Worm (Caenorhabditis elegans) whole organism, L1 larva: ENCODE measurements around the gene srh-194.
A peak's percentile ranks its signal among the peaks of the same experiment; 100 is the strongest.

ENCODE experiments used
- C16A3.4 ChIP-seq: fragments of 150-350 bp; optimal IDR thresholded peaks from 2 replicates; lab custom pipeline; 2014; ENCODE audit warnings: missing biosample characterization, missing genetic modification characterization
- F16B12.6 ChIP-seq: fragments of 150-350 bp; optimal IDR thresholded peaks from 2 replicates; lab custom pipeline; 2014; ENCODE audit warnings: missing biosample characterization, missing genetic modification characterization
- aha-1 ChIP-seq: fragments of 150-350 bp; optimal IDR thresholded peaks from 2 replicates; lab custom pipeline; 2014; ENCODE audit warnings: missing biosample characterization, missing genetic modification characterization
- alr-1 ChIP-seq: fragments of 200-800 bp; sonication (Bioruptor generic); optimal IDR thresholded peaks from 2 replicates; lab custom pipeline; 2018; ENCODE audit warnings: borderline replicate concordance, mild to moderate bottlenecking, missing genetic modification characterization, missing compliant biosample characterization
- ceh-63 ChIP-seq: fragments of 200-800 bp; sonication (Bioruptor generic); optimal IDR thresholded peaks from 2 replicates; lab custom pipeline; 2018; ENCODE audit warnings: mild to moderate bottlenecking, missing genetic modification characterization, missing compliant biosample characterization
- ceh-88 ChIP-seq: fragments of 200-800 bp; sonication (Bioruptor generic); IDR thresholded peaks from 2 replicates; pipeline ENCODE4 v1.3.6; 2022; ENCODE audit warnings: missing genetic modification characterization, missing compliant biosample characterization
- dpl-1 ChIP-seq, 3 experiments: fragments of 150-350 bp in 2 of 3; sonication (generic microtip) in 1 of 3; optimal IDR thresholded peaks; 2 replicates each; lab custom pipeline; 2014 to 2017; ENCODE audit warnings: missing biosample characterization in 3 of 3, missing genetic modification characterization in 3 of 3, missing genetic modification reagents in 3 of 3
- efl-1 ChIP-seq, 4 experiments: fragments of 150-350 bp; optimal IDR thresholded peaks in 3 of 4; peaks in 1 of 4; 1 replicate in 1 of 4; 2 replicates in 3 of 4; lab custom pipeline; 2014; ENCODE audit warnings: missing biosample characterization in 2 of 4, missing genetic modification characterization in 2 of 4, missing genetic modification reagents in 2 of 4
- egl-13 ChIP-seq: sonication (generic microtip); optimal IDR thresholded peaks from 2 replicates; lab custom pipeline; 2016; ENCODE audit warnings: missing genotype, missing genetic modification reagents, missing genetic modification characterization, missing compliant biosample characterization
- egl-27 ChIP-seq, 2 experiments: fragments of 150-350 bp in 1 of 2; sonication (generic microtip); optimal IDR thresholded peaks; 3 replicates each; lab custom pipeline; 2017 to 2018; ENCODE audit warnings: missing biosample characterization in 2 of 2, missing genetic modification characterization in 2 of 2, missing genetic modification reagents in 2 of 2
- elt-2 ChIP-seq: sonication (generic microtip); optimal IDR thresholded peaks from 2 replicates; lab custom pipeline; 2016; ENCODE audit warnings: missing genetic modification characterization, mild to moderate bottlenecking, inconsistent platforms, missing compliant biosample characterization, missing genetic modification reagents
- elt-3 ChIP-seq, 6 experiments: fragments of 150-350 bp in 1 of 6; sonication (generic microtip); optimal IDR thresholded peaks; 2 replicates each; lab custom pipeline; 2017 to 2018; ENCODE audit warnings: missing biosample characterization in 6 of 6, missing genetic modification characterization in 6 of 6, inconsistent platforms in 1 of 6
- fkh-8 ChIP-seq: sonication (generic microtip); optimal IDR thresholded peaks from 2 replicates; lab custom pipeline; 2016; ENCODE audit warnings: mild to moderate bottlenecking, missing genetic modification characterization, missing compliant biosample characterization
- hlh-4 ChIP-seq: sonication (generic microtip); optimal IDR thresholded peaks from 2 replicates; lab custom pipeline; 2016; ENCODE audit warnings: mild to moderate bottlenecking, missing genetic modification characterization, missing compliant biosample characterization
- lin-13 ChIP-seq: fragments of 150-350 bp; optimal IDR thresholded peaks from 2 replicates; lab custom pipeline; 2014; ENCODE audit warnings: missing biosample characterization, missing genetic modification reagents, missing genetic modification characterization
- lin-14 ChIP-seq: fragments of 200-800 bp; sonication (Bioruptor generic); optimal IDR thresholded peaks from 2 replicates; lab custom pipeline; 2018; ENCODE audit warnings: mild to moderate bottlenecking, missing genetic modification characterization, moderate library complexity, missing compliant biosample characterization
- lin-15B ChIP-seq: fragments of 150-350 bp; sonication (generic microtip); optimal IDR thresholded peaks from 3 replicates; lab custom pipeline; 2014; ENCODE audit warnings: missing biosample characterization, missing genetic modification characterization
- lin-35 ChIP-seq, 2 experiments: fragments of 150-350 bp; optimal IDR thresholded peaks; 2 replicates each; lab custom pipeline; 2014; ENCODE audit warnings: missing biosample characterization in 2 of 2, missing genetic modification characterization in 2 of 2, missing genetic modification reagents in 2 of 2
- lin-39 ChIP-seq: fragments of 150-350 bp; optimal IDR thresholded peaks from 2 replicates; lab custom pipeline; 2014; ENCODE audit warnings: missing biosample characterization, missing genetic modification reagents, missing genetic modification characterization
- lir-3 ChIP-seq: sonication (generic microtip); optimal IDR thresholded peaks from 2 replicates; lab custom pipeline; 2016; ENCODE audit warnings: mild to moderate bottlenecking, missing genetic modification characterization, moderate library complexity, missing compliant biosample characterization; ENCODE audit not compliant: poor library complexity
- lsy-2 ChIP-seq, 2 experiments: fragments of 150-350 bp; optimal IDR thresholded peaks; 2 replicates each; lab custom pipeline; 2014; ENCODE audit warnings: missing biosample characterization in 2 of 2, missing genetic modification characterization in 2 of 2
- mef-2 ChIP-seq: fragments of 150-350 bp; optimal IDR thresholded peaks from 2 replicates; lab custom pipeline; 2014; ENCODE audit warnings: missing biosample characterization, missing genetic modification characterization
- nhr-11 ChIP-seq: fragments of 150-350 bp; optimal IDR thresholded peaks from 2 replicates; lab custom pipeline; 2014; ENCODE audit warnings: missing biosample characterization, missing genetic modification characterization
- nhr-19 ChIP-seq: fragments of 200-800 bp; sonication (Bioruptor generic); conservative IDR thresholded peaks from 2 replicates; pipeline ENCODE4 v1.3.6; 2022; ENCODE audit warnings: missing genetic modification characterization, missing compliant biosample characterization
- nhr-20 ChIP-seq: sonication (generic microtip); optimal IDR thresholded peaks from 2 replicates; lab custom pipeline; 2016; ENCODE audit warnings: mild to moderate bottlenecking, missing genetic modification characterization, missing compliant biosample characterization
- nhr-237 ChIP-seq: fragments of 150-350 bp; optimal IDR thresholded peaks from 2 replicates; lab custom pipeline; 2014; ENCODE audit warnings: missing biosample characterization, missing genetic modification characterization
- nhr-28 ChIP-seq: fragments of 150-350 bp; optimal IDR thresholded peaks from 2 replicates; lab custom pipeline; 2014; ENCODE audit warnings: missing biosample characterization, missing genetic modification characterization
- nhr-71 ChIP-seq: sonication (generic microtip); optimal IDR thresholded peaks from 2 replicates; lab custom pipeline; 2016; ENCODE audit warnings: mild to moderate bottlenecking, missing genetic modification characterization, moderate library complexity, missing compliant biosample characterization
- nhr-85 ChIP-seq: sonication (generic microtip); peaks from one replicate; lab custom pipeline; 2016; ENCODE audit warnings: missing genetic modification characterization, inconsistent platforms, missing compliant biosample characterization
- nhr-90 ChIP-seq: sonication (generic microtip); optimal IDR thresholded peaks from 2 replicates; lab custom pipeline; 2016; ENCODE audit warnings: mild to moderate bottlenecking, missing genetic modification characterization, missing compliant biosample characterization; ENCODE audit not compliant: poor library complexity
- pax-3 ChIP-seq: fragments of 200-800 bp; sonication (Bioruptor generic); optimal IDR thresholded peaks from 2 replicates; lab custom pipeline; 2018; ENCODE audit warnings: mild to moderate bottlenecking, missing genetic modification characterization, moderate library complexity, missing compliant biosample characterization
- rnt-1 ChIP-seq: sonication (generic microtip); optimal IDR thresholded peaks from 2 replicates; lab custom pipeline; 2016; ENCODE audit warnings: mild to moderate bottlenecking, missing genetic modification characterization, moderate library complexity, missing compliant biosample characterization
- skn-1 ChIP-seq: fragments of 150-350 bp; optimal IDR thresholded peaks from 2 replicates; lab custom pipeline; 2014; ENCODE audit warnings: missing biosample characterization, missing genetic modification characterization
- snpc-4 ChIP-seq: fragments of 150-350 bp; optimal IDR thresholded peaks from 2 replicates; lab custom pipeline; 2014; ENCODE audit warnings: missing biosample characterization, missing genetic modification characterization
- snu-23 ChIP-seq: sonication (generic microtip); optimal IDR thresholded peaks from 2 replicates; lab custom pipeline; 2016; ENCODE audit warnings: missing genetic modification characterization, missing compliant biosample characterization
- tlp-1 ChIP-seq: fragments of 150-350 bp; optimal IDR thresholded peaks from 2 replicates; lab custom pipeline; 2014; ENCODE audit warnings: missing biosample characterization, missing genetic modification characterization
- unc-86 ChIP-seq: sonication (generic microtip); optimal IDR thresholded peaks from 2 replicates; lab custom pipeline; 2016; ENCODE audit warnings: missing genetic modification characterization, missing compliant biosample characterization
- xbp-1 ChIP-seq: sonication (generic microtip); optimal IDR thresholded peaks from 2 replicates; lab custom pipeline; 2016; ENCODE audit warnings: missing genetic modification characterization, missing compliant biosample characterization
- ztf-11 ChIP-seq, 2 experiments: sonication (generic microtip); optimal IDR thresholded peaks; 2 replicates each; lab custom pipeline; 2016 to 2017; ENCODE audit warnings: missing genetic modification characterization in 2 of 2, missing biosample characterization in 1 of 2, missing compliant biosample characterization in 1 of 2

Gene srh-194

DNA sequence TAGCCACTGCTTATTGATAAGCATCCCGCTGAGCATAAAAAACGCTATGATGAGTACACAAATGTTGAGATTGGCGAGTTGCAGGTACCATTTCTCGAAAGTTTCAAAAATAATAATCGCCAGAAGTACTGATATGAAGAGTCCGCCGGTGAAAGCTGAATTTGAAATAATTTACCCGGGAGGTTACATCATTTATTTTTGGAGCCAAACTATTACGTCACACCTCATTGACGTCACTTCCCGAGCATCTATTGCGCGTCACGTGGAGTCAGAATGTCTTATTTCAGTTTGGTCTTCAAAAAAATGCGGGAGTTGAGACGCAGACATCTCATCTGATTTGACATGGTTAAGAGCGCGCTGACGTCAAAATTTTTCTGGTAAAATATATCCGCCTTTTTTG, 37.5 kb upstream of the srh-194 start:
- TF ChIP-seq lin-13 (GFP tag; lab: Kevin White, UChicago) (no peak), snu-23 (no peak), lir-3 (tag; lab: Kevin White, UChicago) (no peak), ceh-63 (GFP tag; lab: Kevin White, UChicago) (no peak), mef-2 (tag; lab: Kevin White, UChicago) (no peak), elt-3 (tag; optimal IDR thresholded peaks at IDR 0.05; lab: Kevin White, UChicago) (no peak), ceh-88 (no peak), xbp-1 (tag; lab: Kevin White, UChicago) (no peak), unc-86 (tag; lab: Kevin White, UChicago) (no peak), lsy-2 (tag; optimal IDR thresholded peaks at IDR 0.05; lab: Kevin White, UChicago) (no peak), nhr-90 (tag; lab: Kevin White, UChicago) (no peak), alr-1 (tag; lab: Kevin White, UChicago) (no peak), C16A3.4 (tag; lab: Kevin White, UChicago) (no peak), efl-1 (optimal IDR thresholded peaks at IDR 0.05; lab: Kevin White, UChicago) (no peak), efl-1 (GFP tag; optimal IDR thresholded peaks at IDR 0.05 in 1 of 2; lab: Kevin White, UChicago) (no peak)

DNA sequence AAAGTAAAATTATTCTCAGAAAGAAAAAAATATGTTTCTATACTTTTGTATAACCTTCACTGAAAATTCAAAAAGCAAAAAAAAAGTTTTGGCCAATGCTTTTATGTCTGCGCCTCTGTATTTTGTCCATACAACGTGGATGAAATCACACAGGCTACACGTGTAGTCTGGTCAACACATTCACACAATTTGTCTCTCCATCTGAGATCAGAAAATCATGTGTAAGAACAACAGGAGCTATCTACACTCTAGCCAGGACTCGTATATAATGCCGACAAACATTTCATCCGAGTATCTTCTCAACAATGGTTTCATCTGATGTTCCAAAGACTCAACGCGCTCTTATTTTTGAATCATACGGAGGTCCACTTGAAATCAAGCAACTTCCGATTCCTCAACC, 33.5 kb upstream of the srh-194 start, which contains the start of gene D2063.1:
Gene D2063.1 (plus strand): TSS at position 281 of the 400 bp plus-strand sequence.
- peak; percentile 34 for TF ChIP-seq lin-14 (GFP tag; lab: Kevin White, UChicago)
- TF ChIP-seq nhr-20 (tag; lab: Kevin White, UChicago): peak; percentile 44
- peak; percentile 58 for TF ChIP-seq rnt-1 (tag; lab: Kevin White, UChicago)
- peak; percentile 18; the same call in 1 of the 2 replicates for TF ChIP-seq nhr-19 (GFP tag; lab: Robert Waterston, UW)
- no peak for TF ChIP-seq ztf-11 (tag; optimal IDR thresholded peaks at IDR 0.05; lab: Kevin White, UChicago)
- TF ChIP-seq egl-27 (tag; optimal IDR thresholded peaks at IDR 0.05; lab: Kevin White, UChicago): no peak
- peak; percentile 13 for TF ChIP-seq nhr-11 (tag; lab: Kevin White, UChicago)
- peak; percentile 53 for TF ChIP-seq nhr-71 (tag; lab: Kevin White, UChicago)

DNA sequence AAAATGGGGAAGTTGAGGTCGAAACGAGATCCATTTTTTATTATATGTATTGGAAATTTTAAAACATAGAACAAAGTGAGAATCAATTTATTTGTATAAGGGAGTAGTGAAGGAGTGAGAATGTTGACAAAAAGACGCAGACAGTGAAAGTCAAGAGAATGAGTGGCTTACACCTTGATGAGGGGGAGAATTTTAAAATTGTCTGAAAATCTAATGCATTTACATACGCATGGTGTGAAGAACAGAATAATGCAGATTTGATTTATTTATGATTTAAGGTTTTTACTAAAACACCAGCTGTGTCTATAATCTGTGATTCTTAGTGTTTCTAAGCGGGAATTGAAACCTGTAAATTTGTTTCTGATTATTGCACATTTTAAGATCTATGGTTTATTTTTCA, 32.1 kb upstream of the srh-194 start, which contains the start of gene nhr-125:
Gene nhr-125 (minus strand): TSS at position 101 of the 400 bp plus-strand sequence.
- TF ChIP-seq nhr-237 (tag; lab: Kevin White, UChicago) (no peak), tlp-1 (tag; lab: Kevin White, UChicago) (no peak), lin-39 (no peak), elt-2 (tag; lab: Kevin White, UChicago) (no peak), snpc-4 (tag; lab: Kevin White, UChicago) (no peak), dpl-1 (GFP tag; optimal IDR thresholded peaks at IDR 0.05; lab: Kevin White, UChicago) (no peak), nhr-85 (tag; lab: Kevin White, UChicago) (no peak), lin-35 (GFP tag; optimal IDR thresholded peaks at IDR 0.05; lab: Kevin White, UChicago) (no peak), skn-1 (tag; lab: Kevin White, UChicago) (no peak), fkh-8 (tag; lab: Kevin White, UChicago) (no peak), egl-27 (tag; optimal IDR thresholded peaks at IDR 0.05; lab: Kevin White, UChicago) (no peak), ceh-88 (no peak), hlh-4 (tag; lab: Kevin White, UChicago) (no peak), lin-15B (tag; lab: Kevin White, UChicago) (no peak), lir-3 (tag; lab: Kevin White, UChicago) (no peak), aha-1 (tag; lab: Kevin White, UChicago) (no peak), nhr-28 (no peak), F16B12.6 (tag; lab: Kevin White, UChicago) (no peak), pax-3 (tag; lab: Kevin White, UChicago) (no peak), egl-13 (no peak)
- TF ChIP-seq, all 84 proteins: peak for 0
